In the genomic region with DNA sequence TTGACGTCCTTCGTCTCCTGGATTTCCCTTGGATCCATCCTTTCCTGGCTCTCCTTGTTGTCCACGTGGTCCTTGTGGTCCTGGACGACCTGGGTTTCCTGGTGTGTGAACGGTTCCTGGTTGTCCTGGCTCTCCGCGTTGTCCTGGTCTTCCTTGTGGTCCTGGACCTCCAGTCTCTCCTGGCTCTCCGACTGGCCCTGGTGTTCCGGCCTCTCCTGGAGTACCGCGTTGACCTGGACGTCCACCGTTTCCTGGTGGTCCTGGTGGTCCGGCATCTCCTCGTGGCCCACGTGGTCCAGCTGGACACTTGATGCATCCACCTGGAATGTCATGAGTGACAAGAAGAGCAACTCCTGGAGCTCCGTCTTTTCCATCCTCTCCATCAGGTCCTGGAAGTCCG, we compare ENCODE assay signal across 3 worm cellular contexts.
A peak's percentile ranks its signal among the peaks of the same experiment; 100 is the strongest.
TF ChIP-seq lines count a peak whose summit lies in the region.

No protein-coding gene starts in this region.

TF ChIP-seq in whole organism, L4 larva, 104 proteins besides CTCF, POLR2A, EP300 and RAD21:
- TF ChIP-seq set-16 (GFP tag; IDR thresholded peaks at IDR 0.05; lab: Robert Waterston, UW) (peak; percentile 94), mxl-3 (GFP tag; optimal IDR thresholded peaks at IDR 0.05; lab: Kevin White, UChicago) (peak; percentile 5), nhr-48 (tag; optimal IDR thresholded peaks at IDR 0.05; lab: Kevin White, UChicago) (peak; percentile 22), nhr-102 (tag; optimal IDR thresholded peaks at IDR 0.05; lab: Kevin White, UChicago) (peak; percentile 49), T26A8.4 (GFP tag; IDR thresholded peaks at IDR 0.05; lab: Robert Waterston, UW) (peak; percentile 57), daf-16 (GFP tag; optimal IDR thresholded peaks at IDR 0.05; lab: Kevin White, UChicago) (no peak), daf-16 (tag; optimal IDR thresholded peaks at IDR 0.05; lab: Kevin White, UChicago) (no peak), spr-1 (tag; optimal IDR thresholded peaks at IDR 0.05; lab: Kevin White, UChicago) (peak; percentile 27), tra-1 (GFP tag; IDR thresholded peaks at IDR 0.05; lab: Robert Waterston, UW) (no peak), Y5F2A.4 (GFP tag; optimal IDR thresholded peaks at IDR 0.05; lab: Kevin White, UChicago) (peak; percentile 4)

TF ChIP-seq in whole organism, late embryonic, 69 proteins besides CTCF, POLR2A, EP300 and RAD21:
- TF ChIP-seq C08G9.2 (tag; optimal IDR thresholded peaks at IDR 0.05; lab: Kevin White, UChicago) (peak; percentile 31), tbx-7 (tag; optimal IDR thresholded peaks at IDR 0.05; lab: Kevin White, UChicago) (no peak), sdc-2 (tag; optimal IDR thresholded peaks at IDR 0.05; lab: Kevin White, UChicago) (peak; percentile 27), ceh-9 (tag; optimal IDR thresholded peaks at IDR 0.05; lab: Kevin White, UChicago) (no peak), ceh-22 (tag; optimal IDR thresholded peaks at IDR 0.05; lab: Kevin White, UChicago) (no peak), elt-4 (tag; optimal IDR thresholded peaks at IDR 0.05; lab: Kevin White, UChicago) (peak; percentile 63), pat-9 (tag; optimal IDR thresholded peaks at IDR 0.05; lab: Kevin White, UChicago) (no peak), ceh-30 (tag; optimal IDR thresholded peaks at IDR 0.05; lab: Kevin White, UChicago) (no peak)

TF ChIP-seq in whole organism, young adult, 124 proteins besides CTCF, POLR2A, EP300 and RAD21:
- TF ChIP-seq ceh-58 (GFP tag; IDR thresholded peaks at IDR 0.05; lab: Robert Waterston, UW) = 0 out of 2 replicates have a peak, but pooled peaks have one; percentile 46
- peak; percentile 67; the same call in 1 of the 2 replicates for TF ChIP-seq egrh-3 (GFP tag; IDR thresholded peaks at IDR 0.05; lab: Robert Waterston, UW)
- TF ChIP-seq zfh-2 (GFP tag; conservative IDR thresholded peaks at IDR 0.05; lab: Robert Waterston, UW) = peak; percentile 93
- TF ChIP-seq rpc-1 (optimal IDR thresholded peaks at IDR 0.05; lab: Kevin White, UChicago) = no peak
- TF ChIP-seq rpc-1 (tag; optimal IDR thresholded peaks at IDR 0.05; lab: Kevin White, UChicago) = no peak
- TF ChIP-seq dox-1 (GFP tag; IDR thresholded peaks at IDR 0.05; lab: Robert Waterston, UW) = 0 out of 2 replicates have a peak, but pooled peaks have one; percentile 25
- TF ChIP-seq F57A8.1 (GFP tag; optimal IDR thresholded peaks at IDR 0.05; lab: Kevin White, UChicago) = no peak
